Worm (Caenorhabditis elegans): ENCODE results near the gene F20H11.1.

- TF ChIP-seq lsy-2 (tag; optimal IDR thresholded peaks at IDR 0.05) (no peak), nhr-76 (tag; optimal IDR thresholded peaks at IDR 0.05) (no peak), lin-13 (tag; optimal IDR thresholded peaks at IDR 0.05) (no peak), M03D4.4 (tag; optimal IDR thresholded peaks at IDR 0.05) (no peak), unc-62 (GFP tag; optimal IDR thresholded peaks at IDR 0.05) (no peak), nhr-2 (tag; optimal IDR thresholded peaks at IDR 0.05) (no peak), ceh-43 (GFP tag; optimal IDR thresholded peaks at IDR 0.05) (no peak), bed-3 (GFP tag; optimal IDR thresholded peaks at IDR 0.05) (no peak), nhr-12 (tag; optimal IDR thresholded peaks at IDR 0.05) (no peak), zip-8 (tag; optimal IDR thresholded peaks at IDR 0.05) (no peak), snpc-4 (tag; optimal IDR thresholded peaks at IDR 0.05) (no peak), hlh-1 (tag; optimal IDR thresholded peaks at IDR 0.05) (no peak), drap-1 (GFP tag; optimal IDR thresholded peaks at IDR 0.05) (no peak), mab-5 (tag; optimal IDR thresholded peaks at IDR 0.05) (no peak)
Measured at ce11 chrIII:6607646-6608045, 15.7 kb upstream of the F20H11.1 start.
